Fruit fly (Drosophila melanogaster) whole organism, adult: Measurements from ENCODE around the gene CG32445.
A peak's percentile ranks its signal among the peaks of the same experiment; 100 is the strongest.

Source experiments
- CG11617 ChIP-seq: fragments of 200-800 bp; sonication (Bioruptor generic); optimal IDR thresholded peaks from 2 replicates; lab custom pipeline; 2017; ENCODE audit warnings: mild to moderate bottlenecking, missing biosample characterization, missing genetic modification reagents, missing genetic modification characterization
- CG12768 ChIP-seq: fragments of 200-800 bp; sonication (Bioruptor generic); optimal IDR thresholded peaks from 2 replicates; lab custom pipeline; 2017; ENCODE audit warnings: missing biosample characterization, missing genetic modification characterization, mild to moderate bottlenecking, moderate library complexity, missing genetic modification reagents
- CG14711 ChIP-seq: fragments of 200-800 bp; sonication (Bioruptor generic); optimal IDR thresholded peaks from 2 replicates; lab custom pipeline; 2018; ENCODE audit warnings: missing biosample characterization, mild to moderate bottlenecking, missing genetic modification characterization, moderate library complexity
- CG1620 ChIP-seq: fragments of 200-800 bp; sonication (Bioruptor generic); optimal IDR thresholded peaks from 2 replicates; lab custom pipeline; 2016; ENCODE audit warnings: missing biosample characterization, missing genetic modification characterization
- CG33017 ChIP-seq: fragments of 200-800 bp; sonication (Bioruptor generic); optimal IDR thresholded peaks from 2 replicates; lab custom pipeline; 2018; ENCODE audit warnings: missing biosample characterization, mild to moderate bottlenecking, missing genetic modification characterization, moderate library complexity
- CG5204 ChIP-seq: fragments of 200-800 bp; sonication (Bioruptor generic); optimal IDR thresholded peaks from 2 replicates; lab custom pipeline; 2016; ENCODE audit warnings: missing biosample characterization, missing genetic modification characterization
- CG7045 ChIP-seq: fragments of 200-800 bp; sonication (Bioruptor generic); optimal IDR thresholded peaks from 2 replicates; lab custom pipeline; 2017; ENCODE audit warnings: missing biosample characterization, mild to moderate bottlenecking, missing genetic modification characterization
- CG7101 ChIP-seq: fragments of 200-800 bp; sonication (Bioruptor generic); optimal IDR thresholded peaks from 2 replicates; lab custom pipeline; 2018; ENCODE audit warnings: missing biosample characterization, mild to moderate bottlenecking, missing genetic modification characterization, moderate library complexity
- Clk ChIP-seq: fragments of 200-800 bp; sonication (Bioruptor generic); optimal IDR thresholded peaks from 2 replicates; lab custom pipeline; 2017; ENCODE audit warnings: missing biosample characterization, missing genetic modification characterization
- Crg-1 ChIP-seq: fragments of 200-800 bp; sonication (Bioruptor generic); optimal IDR thresholded peaks from 2 replicates; lab custom pipeline; 2016; ENCODE audit warnings: missing biosample characterization, missing genetic modification characterization
- Hr96 ChIP-seq: fragments of 200-800 bp; sonication (Bioruptor generic); optimal IDR thresholded peaks from 2 replicates; lab custom pipeline; 2016; ENCODE audit warnings: missing biosample characterization, missing genetic modification characterization
- Mnt ChIP-seq: fragments of 200-800 bp; sonication (Bioruptor generic); optimal IDR thresholded peaks from 2 replicates; lab custom pipeline; 2016; ENCODE audit warnings: missing biosample characterization, mild to moderate bottlenecking, missing genetic modification characterization
- bab1 ChIP-seq: fragments of 200-800 bp; sonication (Bioruptor generic); optimal IDR thresholded peaks from 3 replicates; lab custom pipeline; 2019; ENCODE audit warnings: missing biosample characterization, mild to moderate bottlenecking, missing genetic modification characterization, moderate library complexity
- cic ChIP-seq: fragments of 200-800 bp; sonication (Bioruptor generic); optimal IDR thresholded peaks from 2 replicates; lab custom pipeline; 2017; ENCODE audit warnings: missing biosample characterization, mild to moderate bottlenecking, missing genetic modification characterization, moderate library complexity
- cnc ChIP-seq, 2 experiments: fragments of >200 bp; optimal IDR thresholded peaks; 2 replicates each; lab custom pipeline; 2017
- kay ChIP-seq: fragments of 200-800 bp; sonication (Bioruptor generic); peaks from one replicate; lab custom pipeline; 2016; ENCODE audit warnings: missing biosample characterization, missing genetic modification characterization, borderline replicate concordance
- ovo ChIP-seq: fragments of 200-800 bp; sonication (Bioruptor generic); optimal IDR thresholded peaks from 2 replicates; lab custom pipeline; 2016; ENCODE audit warnings: missing biosample characterization, missing genetic modification characterization
- pad ChIP-seq: fragments of 200-800 bp; sonication (Bioruptor generic); optimal IDR thresholded peaks from 3 replicates; lab custom pipeline; 2017; ENCODE audit warnings: missing biosample characterization, missing genetic modification characterization, mild to moderate bottlenecking, moderate library complexity, missing genetic modification reagents
- tj ChIP-seq: fragments of 200-800 bp; sonication (Bioruptor generic); optimal IDR thresholded peaks from 3 replicates; lab custom pipeline; 2017; ENCODE audit warnings: missing biosample characterization, mild to moderate bottlenecking, missing genetic modification characterization, moderate library complexity
- toe ChIP-seq: fragments of 200-800 bp; sonication (Bioruptor generic); optimal IDR thresholded peaks from 2 replicates; lab custom pipeline; 2016; ENCODE audit warnings: missing biosample characterization, missing genetic modification characterization

The CG32445 gene

dm6 chr3L:21652768-21653167 is 13.6 kb downstream of the CG32445 start:
- no peak for TF ChIP-seq cic
- TF ChIP-seq Hr96 = peak; percentile 58
- TF ChIP-seq CG7045 = no peak
- peak; percentile 47 for TF ChIP-seq CG5204 (GFP tag; lab: Kevin White, UChicago)
- TF ChIP-seq CG12768 = no peak
- TF ChIP-seq CG14711 (tag; lab: Kevin White, UChicago) = no peak
- TF ChIP-seq CG11617 (GFP tag; lab: Kevin White, UChicago) = no peak
- TF ChIP-seq CG1620 (GFP tag; lab: Kevin White, UChicago) = peak; percentile 50
- TF ChIP-seq Crg-1 (GFP tag; lab: Kevin White, UChicago) = no peak
- peak; percentile 10 for TF ChIP-seq kay (GFP tag; lab: Kevin White, UChicago)
- TF ChIP-seq cnc (optimal IDR thresholded peaks at IDR 0.05; lab: Kevin White, UChicago) = no peak
- TF ChIP-seq bab1 = peak; percentile 67
- no peak for TF ChIP-seq CG33017 (tag; lab: Kevin White, UChicago)
- no peak for TF ChIP-seq Mnt (GFP tag; lab: Kevin White, UChicago)
- no peak for TF ChIP-seq tj (GFP tag; lab: Kevin White, UChicago)
- TF ChIP-seq pad = no peak
- no peak for TF ChIP-seq Clk (GFP tag; lab: Kevin White, UChicago)
- TF ChIP-seq ovo (GFP tag; lab: Kevin White, UChicago) = peak; percentile 0
- TF ChIP-seq toe (GFP tag; lab: Kevin White, UChicago) = peak; percentile 32
- no peak for TF ChIP-seq CG7101 (tag; lab: Kevin White, UChicago)

- TF ChIP-seq ovo (GFP tag; lab: Kevin White, UChicago) (no peak), CG12768 (no peak), CG33017 (tag; lab: Kevin White, UChicago) (no peak), kay (GFP tag; lab: Kevin White, UChicago) (no peak), cic (no peak), CG7101 (tag; lab: Kevin White, UChicago) (no peak), Hr96 (no peak), CG14711 (tag; lab: Kevin White, UChicago) (no peak), Mnt (GFP tag; lab: Kevin White, UChicago) (no peak), CG7045 (no peak), tj (GFP tag; lab: Kevin White, UChicago) (no peak), Crg-1 (GFP tag; lab: Kevin White, UChicago) (no peak)
Observed at dm6 chr3L:21666880-21667279, 27.7 kb downstream of the CG32445 start, which contains the start of gene Cpr78E. Gene Cpr78E, minus strand, starts transcription at chr3L:21666980.

- TF ChIP-seq CG1620 (GFP tag; lab: Kevin White, UChicago) (no peak), kay (GFP tag; lab: Kevin White, UChicago) (no peak), Hr96 (no peak), Crg-1 (GFP tag; lab: Kevin White, UChicago) (no peak), Mnt (GFP tag; lab: Kevin White, UChicago) (no peak), cnc (optimal IDR thresholded peaks at IDR 0.05; lab: Kevin White, UChicago) (no peak), toe (GFP tag; lab: Kevin White, UChicago) (no peak), pad (no peak), ovo (GFP tag; lab: Kevin White, UChicago) (no peak), CG7101 (tag; lab: Kevin White, UChicago) (no peak), CG5204 (GFP tag; lab: Kevin White, UChicago) (no peak), CG14711 (tag; lab: Kevin White, UChicago) (no peak), CG12768 (no peak), CG7045 (no peak), bab1 (no peak), tj (GFP tag; lab: Kevin White, UChicago) (no peak)
Observed at dm6 chr3L:21667530-21667929, 28.4 kb downstream of the CG32445 start.

dm6 chr3L:21671839-21672238 is 32.7 kb downstream of the CG32445 start, which contains the start of gene CG11249:
Gene CG11249, plus strand, starts transcription at chr3L:21672139.
- no peak for TF ChIP-seq ovo (GFP tag; lab: Kevin White, UChicago)
- TF ChIP-seq Mnt (GFP tag; lab: Kevin White, UChicago) = no peak
- no peak for TF ChIP-seq CG11617 (GFP tag; lab: Kevin White, UChicago)
- TF ChIP-seq CG1620 (GFP tag; lab: Kevin White, UChicago) = no peak
- no peak for TF ChIP-seq CG14711 (tag; lab: Kevin White, UChicago)
- no peak for TF ChIP-seq CG12768
- TF ChIP-seq CG5204 (GFP tag; lab: Kevin White, UChicago) = no peak
- no peak for TF ChIP-seq CG7045
- TF ChIP-seq toe (GFP tag; lab: Kevin White, UChicago) = no peak

DNA sequence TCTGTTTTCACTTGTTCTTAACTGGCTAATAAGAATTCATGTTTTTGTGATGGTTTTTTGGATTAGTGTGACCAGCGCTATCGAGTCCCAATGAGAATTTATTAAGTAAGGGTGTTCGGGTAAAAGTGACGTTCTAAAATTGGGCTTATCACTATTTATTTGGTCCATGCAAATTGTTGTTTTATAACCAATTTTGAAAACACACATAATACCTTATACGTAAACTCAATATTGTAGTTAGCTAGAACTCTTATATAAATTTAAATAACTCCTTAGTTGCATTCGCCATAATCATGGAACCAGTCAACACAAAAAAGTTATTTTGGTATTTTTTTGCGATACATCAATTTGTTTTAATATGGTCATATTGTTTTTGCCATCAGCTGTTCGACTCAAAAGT is 40.5 kb downstream of the CG32445 start, which contains the start of the genes Als2 and CG11248:
Gene Als2 (minus strand): TSS at position 69 of the 400 bp plus-strand sequence.
Gene CG11248 (plus strand): TSS at position 364 of the 400 bp plus-strand sequence.
- TF ChIP-seq tj (GFP tag; lab: Kevin White, UChicago) = no peak
- peak; percentile 79 for TF ChIP-seq bab1
- no peak for TF ChIP-seq ovo (GFP tag; lab: Kevin White, UChicago)
- TF ChIP-seq cnc (optimal IDR thresholded peaks at IDR 0.05; lab: Kevin White, UChicago) = no peak
- peak; percentile 41 for TF ChIP-seq Crg-1 (GFP tag; lab: Kevin White, UChicago)
- peak; percentile 66 for TF ChIP-seq Hr96
- TF ChIP-seq CG11617 (GFP tag; lab: Kevin White, UChicago) = peak; percentile 66
- peak; percentile 28 for TF ChIP-seq pad
- TF ChIP-seq cic = no peak
- TF ChIP-seq CG5204 (GFP tag; lab: Kevin White, UChicago) = peak; percentile 63
- TF ChIP-seq CG12768 = peak; percentile 51
- TF ChIP-seq Clk (GFP tag; lab: Kevin White, UChicago) = no peak
- peak; percentile 52 for TF ChIP-seq CG7101 (tag; lab: Kevin White, UChicago)
- TF ChIP-seq CG1620 (GFP tag; lab: Kevin White, UChicago) = peak; percentile 64
- peak; percentile 82 for TF ChIP-seq toe (GFP tag; lab: Kevin White, UChicago)
- peak; percentile 6 for TF ChIP-seq Mnt (GFP tag; lab: Kevin White, UChicago)
- peak; percentile 62 for TF ChIP-seq kay (GFP tag; lab: Kevin White, UChicago)
- peak; percentile 17 for TF ChIP-seq CG33017 (tag; lab: Kevin White, UChicago)
- TF ChIP-seq CG7045 = peak; percentile 48
- peak; percentile 53 for TF ChIP-seq CG14711 (tag; lab: Kevin White, UChicago)
